Fruit fly (Drosophila melanogaster): ENCODE data around the gene CG7304.

DNA sequence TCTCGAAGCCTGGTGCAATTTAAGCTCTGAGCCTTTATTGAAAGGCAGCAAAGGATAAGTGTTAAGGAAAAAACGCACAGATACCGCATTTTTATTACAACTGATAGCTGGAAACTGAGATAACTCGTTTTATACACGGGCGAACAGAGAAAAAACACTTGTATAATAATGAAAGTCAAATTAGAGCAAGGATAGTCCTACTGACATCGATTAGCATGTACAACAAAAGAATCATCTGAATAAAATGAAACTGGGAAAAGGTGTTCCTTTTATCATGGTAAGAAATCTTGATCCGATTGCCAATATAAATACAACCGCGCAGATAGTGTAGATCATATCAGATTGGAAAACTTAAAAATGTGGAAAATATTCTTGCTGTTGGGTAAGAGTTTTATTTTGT lies 18.6 kb upstream of the CG7304 start, which contains the start of the genes Eig71Ej and Eig71Ek:
- TF ChIP-seq h (optimal IDR thresholded peaks at IDR 0.05) (no peak), Myc (optimal IDR thresholded peaks at IDR 0.05) (no peak), ttk (optimal IDR thresholded peaks at IDR 0.05) (no peak)

Data from Kc167 (cell line).